Worm (Caenorhabditis elegans) whole organism, L4 larva: Measurements from ENCODE around the gene cca-1.

Experiments used
- nhr-28 ChIP-seq: fragments of 150-350 bp; optimal IDR thresholded peaks from 2 replicates; lab custom pipeline; 2014; ENCODE audit warnings: missing biosample characterization, missing genetic modification characterization
- rbr-2 ChIP-seq: sonication (generic microtip); optimal IDR thresholded peaks from 2 replicates; lab custom pipeline; 2016; ENCODE audit warnings: missing genotype, missing genetic modification characterization, missing compliant biosample characterization

Gene cca-1

ce11 chrX:7798248-7799020 lies 77.3 kb downstream of the cca-1 start, which contains the start of gene adm-4 (continued):
- TF ChIP-seq nhr-28 (tag; lab: Kevin White, UChicago) = peak; percentile 15
- TF ChIP-seq rbr-2 (tag; lab: Kevin White, UChicago) = peak; percentile 39
